Fruit fly (Drosophila melanogaster): ENCODE data around the gene Prx6a.

Prx6a gene

dm6 chr2L:2872968-2873728, 4.9 kb downstream of the Prx6a start (continued):
- peak; percentile 32; the same call in 1 of the 3 replicates for TF ChIP-seq eg (GFP tag; IDR thresholded peaks at IDR 0.05)
- TF ChIP-seq CG9139 (GFP tag; optimal IDR thresholded peaks at IDR 0.05) = no peak
- peak; percentile 44 for TF ChIP-seq CG6792 (GFP tag; optimal IDR thresholded peaks at IDR 0.05)
- peak; percentile 1 for TF ChIP-seq CG8632 (GFP tag; optimal IDR thresholded peaks at IDR 0.05)
- peak; percentile 49 for TF ChIP-seq CG6808 (GFP tag; optimal IDR thresholded peaks at IDR 0.05)
- peak; percentile 44 for TF ChIP-seq CG32006 (GFP tag; optimal IDR thresholded peaks at IDR 0.05)
- TF ChIP-seq Hr39 (GFP tag; optimal IDR thresholded peaks at IDR 0.05) = peak; percentile 50
- peak; percentile 39 for TF ChIP-seq Eip93F (GFP tag; optimal IDR thresholded peaks at IDR 0.05)
- peak; percentile 55 for TF ChIP-seq CG15336 (GFP tag; IDR thresholded peaks at IDR 0.05)
- TF ChIP-seq pdm3 (GFP tag; optimal IDR thresholded peaks at IDR 0.05) = no peak
- TF ChIP-seq CG10669 (GFP tag; optimal IDR thresholded peaks at IDR 0.05) = peak; percentile 38
- TF ChIP-seq Gug (GFP tag; IDR thresholded peaks at IDR 0.05) = 0 out of 2 replicates have a peak, but pooled peaks have one; percentile 22
- TF ChIP-seq Eip75B (GFP tag; optimal IDR thresholded peaks at IDR 0.05) = peak; percentile 55
- TF ChIP-seq OdsH (GFP tag; optimal IDR thresholded peaks at IDR 0.05) = peak; percentile 63
- TF ChIP-seq CG11762 (GFP tag; optimal IDR thresholded peaks at IDR 0.05; ENCODE audit: insufficient read depth) = peak; percentile 37
- TF ChIP-seq Eip78C (GFP tag) = peak; percentile 89
- no peak; the same call in 2 of the 3 replicates for TF ChIP-seq CG6163 (GFP tag; IDR thresholded peaks at IDR 0.05)
- no peak for TF ChIP-seq Sox15 (GFP tag; optimal IDR thresholded peaks at IDR 0.05)
- peak; percentile 58 for TF ChIP-seq net (GFP tag; optimal IDR thresholded peaks at IDR 0.05)
- peak; percentile 69 for TF ChIP-seq Hr4 (GFP tag; optimal IDR thresholded peaks at IDR 0.05)
- TF ChIP-seq cyc (GFP tag; optimal IDR thresholded peaks at IDR 0.05) = peak; percentile 8
- peak; percentile 28 for TF ChIP-seq CG3032 (tag; optimal IDR thresholded peaks at IDR 0.05)
- no peak for TF ChIP-seq Lpt (GFP tag; optimal IDR thresholded peaks at IDR 0.05)
- TF ChIP-seq fd85E (GFP tag; optimal IDR thresholded peaks at IDR 0.05) = no peak
- peak; percentile 16 for TF ChIP-seq Ets96B (tag; optimal IDR thresholded peaks at IDR 0.05)
- TF ChIP-seq acj6 (GFP tag; optimal IDR thresholded peaks at IDR 0.05) = peak; percentile 41
- TF ChIP-seq dsx (GFP tag; optimal IDR thresholded peaks at IDR 0.05; ENCODE audit: poor library complexity, severe bottlenecking) = no peak
- no peak for TF ChIP-seq CG8319 (GFP tag; optimal IDR thresholded peaks at IDR 0.05)
- TF ChIP-seq CG34406 (GFP tag; optimal IDR thresholded peaks at IDR 0.05) = peak; percentile 55
- peak; percentile 50 for TF ChIP-seq CG3919 (GFP tag; optimal IDR thresholded peaks at IDR 0.05)

- no peak for TF ChIP-seq lz (GFP tag; optimal IDR thresholded peaks at IDR 0.05)
- no peak for TF ChIP-seq pdm3 (GFP tag; optimal IDR thresholded peaks at IDR 0.05)
- TF ChIP-seq salr (GFP tag; optimal IDR thresholded peaks at IDR 0.05) = no peak
- TF ChIP-seq CG7368 (GFP tag; optimal IDR thresholded peaks at IDR 0.05) = no peak
- TF ChIP-seq Blimp-1 (GFP tag; optimal IDR thresholded peaks at IDR 0.05) = no peak
- no peak for TF ChIP-seq cyc (GFP tag; optimal IDR thresholded peaks at IDR 0.05)
- no peak for TF ChIP-seq spab (GFP tag; optimal IDR thresholded peaks at IDR 0.05)
- TF ChIP-seq Sox15 (GFP tag; optimal IDR thresholded peaks at IDR 0.05) = no peak
- no peak for TF ChIP-seq CG6163 (GFP tag; IDR thresholded peaks at IDR 0.05)
- no peak for TF ChIP-seq Eip75B (GFP tag; optimal IDR thresholded peaks at IDR 0.05)
- TF ChIP-seq CG3032 (tag; optimal IDR thresholded peaks at IDR 0.05) = no peak
- TF ChIP-seq achi (GFP tag; optimal IDR thresholded peaks at IDR 0.05) = no peak
- TF ChIP-seq topi (GFP tag; optimal IDR thresholded peaks at IDR 0.05) = no peak
- TF ChIP-seq Met (GFP tag; optimal IDR thresholded peaks at IDR 0.05) = no peak
- TF ChIP-seq CG6792 (GFP tag; optimal IDR thresholded peaks at IDR 0.05) = no peak
- no peak for TF ChIP-seq Ets21C (GFP tag; optimal IDR thresholded peaks at IDR 0.05)
- TF ChIP-seq dsx (GFP tag; optimal IDR thresholded peaks at IDR 0.05; ENCODE audit: poor library complexity, severe bottlenecking) = no peak
- no peak for TF ChIP-seq ss (GFP tag; optimal IDR thresholded peaks at IDR 0.05)
- no peak for TF ChIP-seq CG11902 (GFP tag; optimal IDR thresholded peaks at IDR 0.05)
- peak; percentile 4; the same call in 1 of the 3 replicates for TF ChIP-seq eg (GFP tag; IDR thresholded peaks at IDR 0.05)
- no peak for TF ChIP-seq CG8319 (GFP tag; optimal IDR thresholded peaks at IDR 0.05)
- no peak for TF ChIP-seq CG9139 (GFP tag; optimal IDR thresholded peaks at IDR 0.05)
- peak; percentile 27 for TF ChIP-seq svp (GFP tag)
- no peak for TF ChIP-seq CG1621 (tag; optimal IDR thresholded peaks at IDR 0.05)
- TF ChIP-seq vri (GFP tag; optimal IDR thresholded peaks at IDR 0.05) = no peak
- no peak for TF ChIP-seq CG34406 (GFP tag; optimal IDR thresholded peaks at IDR 0.05)
- TF ChIP-seq CG15336 (GFP tag; IDR thresholded peaks at IDR 0.05) = no peak
- TF ChIP-seq CG10631 (GFP tag; optimal IDR thresholded peaks at IDR 0.05) = no peak
- no peak for TF ChIP-seq esn (GFP tag; optimal IDR thresholded peaks at IDR 0.05)
- TF ChIP-seq CG3919 (GFP tag; optimal IDR thresholded peaks at IDR 0.05) = no peak
- no peak for TF ChIP-seq CG16779 (tag; optimal IDR thresholded peaks at IDR 0.05)
These were observed 5.6 kb downstream of the Prx6a start for dm6 chr2L:2872309-2872932.
